Worm (Caenorhabditis elegans) whole organism, late embryonic: ENCODE measurements around the gene F11A5.15.

ENCODE experiments used
- C08G9.2 ChIP-seq: sonication (generic microtip); optimal IDR thresholded peaks from 2 replicates; lab custom pipeline; 2016; ENCODE audit warnings: mild to moderate bottlenecking, missing genetic modification characterization, moderate library complexity, missing compliant biosample characterization
- C38D4.7 ChIP-seq: fragments of 200-800 bp; sonication (Bioruptor generic); optimal IDR thresholded peaks from 2 replicates; lab custom pipeline; 2018; ENCODE audit warnings: mild to moderate bottlenecking, missing genetic modification characterization, moderate library complexity, missing compliant biosample characterization
- F13H6.1 ChIP-seq: sonication (generic microtip); optimal IDR thresholded peaks from 2 replicates; lab custom pipeline; 2016; ENCODE audit warnings: missing genetic modification characterization, missing compliant biosample characterization
- K09A11.1 ChIP-seq: sonication (generic microtip); optimal IDR thresholded peaks from 2 replicates; lab custom pipeline; 2017; ENCODE audit warnings: antibody characterized with exemption, mild to moderate bottlenecking, missing genetic modification characterization, missing compliant biosample characterization; ENCODE audit not compliant: insufficient read depth
- T23F11.4 ChIP-seq: fragments of 200-800 bp; sonication (Bioruptor generic); optimal IDR thresholded peaks from 2 replicates; lab custom pipeline; 2018; ENCODE audit warnings: mild to moderate bottlenecking, missing genetic modification characterization, missing compliant biosample characterization
- Y22D7AL.16 ChIP-seq: sonication (generic microtip); optimal IDR thresholded peaks from 2 replicates; lab custom pipeline; 2016; ENCODE audit warnings: missing genetic modification characterization, missing compliant biosample characterization
- ama-1 ChIP-seq: fragments of 150-350 bp; optimal IDR thresholded peaks from 2 replicates; lab custom pipeline; 2014
- ceh-18 ChIP-seq: sonication (generic microtip); optimal IDR thresholded peaks from 2 replicates; lab custom pipeline; 2016; ENCODE audit warnings: missing genetic modification characterization, missing compliant biosample characterization
- ceh-19 ChIP-seq: fragments of 200-800 bp; sonication (Bioruptor generic); optimal IDR thresholded peaks from 2 replicates; lab custom pipeline; 2018; ENCODE audit warnings: mild to moderate bottlenecking, missing genetic modification characterization, missing compliant biosample characterization
- ceh-30 ChIP-seq: fragments of 150-350 bp; optimal IDR thresholded peaks from 2 replicates; lab custom pipeline; 2014; ENCODE audit warnings: missing biosample characterization, missing genetic modification characterization
- ceh-45 ChIP-seq: fragments of 200-800 bp; sonication (Bioruptor generic); IDR thresholded peaks from 2 replicates; pipeline ENCODE4 v1.3.6; 2022; ENCODE audit warnings: missing genetic modification reagents, missing genetic modification characterization, missing compliant biosample characterization
- ceh-6 ChIP-seq: fragments of 200-800 bp; sonication (Bioruptor generic); optimal IDR thresholded peaks from 2 replicates; lab custom pipeline; 2018; ENCODE audit warnings: mild to moderate bottlenecking, missing genetic modification characterization, missing compliant biosample characterization
- dmd-4 ChIP-seq: sonication (generic microtip); optimal IDR thresholded peaks from 2 replicates; lab custom pipeline; 2016; ENCODE audit warnings: borderline replicate concordance, missing genetic modification characterization, missing compliant biosample characterization
- dve-1 ChIP-seq: sonication (generic microtip); optimal IDR thresholded peaks from 2 replicates; lab custom pipeline; 2017; ENCODE audit warnings: antibody characterized with exemption, mild to moderate bottlenecking, missing genetic modification characterization, missing compliant biosample characterization
- elt-2 ChIP-seq: sonication (generic microtip); optimal IDR thresholded peaks from 2 replicates; lab custom pipeline; 2016; ENCODE audit warnings: missing genetic modification reagents, missing genetic modification characterization, missing compliant biosample characterization
- ets-4 ChIP-seq: sonication (generic microtip); optimal IDR thresholded peaks from 2 replicates; lab custom pipeline; 2016; ENCODE audit warnings: missing genetic modification characterization, missing compliant biosample characterization
- eyg-1 ChIP-seq: sonication (generic microtip); optimal IDR thresholded peaks from 2 replicates; lab custom pipeline; 2016; ENCODE audit warnings: missing genotype, missing genetic modification characterization, missing compliant biosample characterization
- fax-1 ChIP-seq: sonication (generic microtip); optimal IDR thresholded peaks from 2 replicates; lab custom pipeline; 2016; ENCODE audit warnings: missing genotype, missing genetic modification characterization, missing compliant biosample characterization
- gmeb-2 ChIP-seq: sonication (generic microtip); optimal IDR thresholded peaks from 2 replicates; lab custom pipeline; 2016; ENCODE audit warnings: missing genetic modification characterization, inconsistent platforms, missing compliant biosample characterization
- hlh-13 ChIP-seq: fragments of 200-800 bp; sonication (Bioruptor generic); optimal IDR thresholded peaks from 2 replicates; lab custom pipeline; 2018; ENCODE audit warnings: mild to moderate bottlenecking, missing genetic modification characterization, missing compliant biosample characterization
- hlh-30 ChIP-seq: sonication (generic microtip); optimal IDR thresholded peaks from 2 replicates; lab custom pipeline; 2017; ENCODE audit warnings: antibody characterized with exemption, missing genetic modification characterization, missing compliant biosample characterization; ENCODE audit not compliant: insufficient read depth
- hlh-8 ChIP-seq: sonication (generic microtip); optimal IDR thresholded peaks from 2 replicates; lab custom pipeline; 2016; ENCODE audit warnings: missing genotype, missing genetic modification characterization, missing compliant biosample characterization
- lin-11 ChIP-seq: fragments of 200-800 bp; sonication (Bioruptor generic); optimal IDR thresholded peaks from 2 replicates; lab custom pipeline; 2018; ENCODE audit warnings: mild to moderate bottlenecking, missing genetic modification characterization, missing compliant biosample characterization
- madf-2 ChIP-seq: sonication (generic microtip); optimal IDR thresholded peaks from 2 replicates; lab custom pipeline; 2017; ENCODE audit warnings: missing genetic modification characterization, missing compliant biosample characterization
- nfya-1 ChIP-seq: sonication (generic microtip); optimal IDR thresholded peaks from 2 replicates; lab custom pipeline; 2017; ENCODE audit warnings: missing genetic modification characterization, mild to moderate bottlenecking, missing compliant biosample characterization, antibody characterized with exemption, moderate library complexity
- pax-1 ChIP-seq: fragments of 150-350 bp; optimal IDR thresholded peaks from 2 replicates; lab custom pipeline; 2014; ENCODE audit warnings: missing biosample characterization, missing genetic modification characterization
- pha-4 ChIP-seq: fragments of 150-350 bp; optimal IDR thresholded peaks from 2 replicates; lab custom pipeline; 2018; ENCODE audit warnings: missing biosample characterization, missing genetic modification reagents, missing genetic modification characterization
- pros-1 ChIP-seq: fragments of 150-350 bp; optimal IDR thresholded peaks from 2 replicates; lab custom pipeline; 2014; ENCODE audit warnings: missing biosample characterization, missing genetic modification reagents, missing genetic modification characterization
- sox-2 ChIP-seq: fragments of 200-800 bp; sonication (Bioruptor generic); IDR thresholded peaks from 2 replicates; pipeline ENCODE4 v1.3.6; 2022; ENCODE audit warnings: missing genetic modification reagents, missing genetic modification characterization, missing compliant biosample characterization
- syd-9 ChIP-seq: sonication (generic microtip); optimal IDR thresholded peaks from 2 replicates; lab custom pipeline; 2016; ENCODE audit warnings: mild to moderate bottlenecking, missing genetic modification characterization, moderate library complexity, missing compliant biosample characterization
- tbx-2 ChIP-seq: sonication (generic microtip); optimal IDR thresholded peaks from 2 replicates; lab custom pipeline; 2016; ENCODE audit warnings: missing genetic modification characterization, missing compliant biosample characterization
- tbx-7 ChIP-seq: sonication (generic microtip); optimal IDR thresholded peaks from 2 replicates; lab custom pipeline; 2016; ENCODE audit warnings: missing genotype, missing genetic modification characterization, missing compliant biosample characterization
- unc-55 ChIP-seq: sonication (generic microtip); optimal IDR thresholded peaks from 2 replicates; lab custom pipeline; 2017; ENCODE audit warnings: missing biosample characterization, missing genetic modification reagents, missing genetic modification characterization
- zip-5 ChIP-seq: sonication (generic microtip); optimal IDR thresholded peaks from 2 replicates; lab custom pipeline; 2016; ENCODE audit warnings: missing genetic modification characterization, missing compliant biosample characterization

F11A5.15 gene

DNA sequence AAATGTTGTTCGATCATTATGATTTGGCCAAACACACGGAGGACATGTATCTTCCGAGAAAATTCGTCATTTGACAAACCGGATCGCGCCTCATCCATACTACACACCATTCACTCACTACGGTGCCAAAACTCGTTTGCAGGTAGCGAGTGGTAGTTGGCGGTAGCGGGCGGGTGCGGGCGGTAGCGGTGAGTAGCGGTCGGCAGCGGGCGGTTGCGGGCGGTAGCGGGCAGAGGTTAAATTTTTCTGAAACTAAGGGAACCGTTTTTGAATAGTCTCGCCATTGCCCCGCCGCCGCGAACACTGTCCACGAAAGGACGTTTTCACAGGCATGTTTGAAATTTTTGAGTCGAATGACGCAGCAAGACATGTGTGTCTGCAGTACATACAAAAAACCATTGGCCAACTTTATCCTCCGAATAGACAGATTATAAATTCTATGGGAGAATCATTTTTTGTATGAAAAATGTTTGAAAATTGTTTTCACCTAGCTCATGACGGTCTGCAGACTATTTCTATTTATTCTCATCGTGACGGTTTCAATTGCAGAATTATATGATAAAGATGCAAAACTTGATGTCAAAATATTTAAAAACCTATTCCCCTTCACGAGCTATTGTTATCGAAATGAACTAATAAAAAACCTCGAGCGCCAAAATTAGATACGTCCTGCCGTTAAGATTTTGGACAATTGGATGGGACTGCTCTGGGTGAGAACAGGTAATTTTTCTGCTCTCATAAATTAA is 8.0 kb downstream of the F11A5.15 start, which contains the start of gene F11A5.16:
TSS of gene F11A5.16 (plus strand) at position 696 of the 746 bp plus-strand sequence.
- TF ChIP-seq K09A11.1 (no peak), fax-1 (tag; lab: Kevin White, UChicago) (no peak), hlh-13 (no peak), ceh-6 (GFP tag; lab: Kevin White, UChicago) (no peak), hlh-30 (tag; lab: Kevin White, UChicago) (no peak), pha-4 (tag; lab: Kevin White, UChicago) (no peak), lin-11 (tag; lab: Kevin White, UChicago) (no peak), syd-9 (tag; lab: Kevin White, UChicago) (no peak), C38D4.7 (no peak), nfya-1 (tag; lab: Kevin White, UChicago) (no peak), madf-2 (tag; lab: Kevin White, UChicago) (no peak), F13H6.1 (tag; lab: Kevin White, UChicago) (no peak), T23F11.4 (no peak), pax-1 (no peak), gmeb-2 (tag; lab: Kevin White, UChicago) (no peak), tbx-7 (tag; lab: Kevin White, UChicago) (no peak)

DNA sequence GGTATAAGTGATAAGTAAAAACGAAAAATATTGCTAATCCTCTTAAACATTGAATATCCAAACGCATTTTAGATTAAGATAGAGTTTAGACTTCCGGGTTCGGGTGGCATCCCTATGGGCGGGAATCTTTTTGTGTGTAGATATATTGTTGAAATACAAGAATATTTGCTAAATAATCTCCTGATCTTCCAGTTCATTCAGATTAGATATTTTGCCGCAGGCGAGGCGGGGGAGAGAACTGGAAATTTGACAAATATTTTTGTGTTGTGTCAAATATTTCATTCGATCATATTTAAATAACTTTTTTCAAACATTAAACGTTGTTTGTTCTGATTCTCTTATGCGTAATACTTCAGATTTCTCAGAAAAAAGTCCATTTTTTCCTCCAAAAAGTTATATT is 8.6 kb downstream of the F11A5.15 start, which contains the start of gene oac-15:
TSS of gene oac-15 (minus strand) at position 101 of the 400 bp plus-strand sequence.
- TF ChIP-seq hlh-8, result no peak
- TF ChIP-seq pros-1, result no peak
- no peak for TF ChIP-seq dmd-4
- TF ChIP-seq nfya-1 (tag; lab: Kevin White, UChicago), result no peak
- no peak for TF ChIP-seq ceh-18 (tag; lab: Kevin White, UChicago)
- no peak for TF ChIP-seq unc-55 (GFP tag; lab: Kevin White, UChicago)
- TF ChIP-seq dve-1 (tag; lab: Kevin White, UChicago), result no peak
- no peak for TF ChIP-seq Y22D7AL.16 (tag; lab: Kevin White, UChicago)
- no peak for TF ChIP-seq eyg-1 (tag; lab: Kevin White, UChicago)
- no peak for TF ChIP-seq hlh-30 (tag; lab: Kevin White, UChicago)
- TF ChIP-seq tbx-2 (tag; lab: Kevin White, UChicago), result no peak
- no peak for TF ChIP-seq zip-5
- TF ChIP-seq ceh-19 (GFP tag; lab: Kevin White, UChicago), result no peak
- TF ChIP-seq syd-9 (tag; lab: Kevin White, UChicago), result no peak
- TF ChIP-seq elt-2 (tag; lab: Kevin White, UChicago), result no peak
- no peak for TF ChIP-seq ceh-30 (tag; lab: Kevin White, UChicago)
- no peak for TF ChIP-seq sox-2

DNA sequence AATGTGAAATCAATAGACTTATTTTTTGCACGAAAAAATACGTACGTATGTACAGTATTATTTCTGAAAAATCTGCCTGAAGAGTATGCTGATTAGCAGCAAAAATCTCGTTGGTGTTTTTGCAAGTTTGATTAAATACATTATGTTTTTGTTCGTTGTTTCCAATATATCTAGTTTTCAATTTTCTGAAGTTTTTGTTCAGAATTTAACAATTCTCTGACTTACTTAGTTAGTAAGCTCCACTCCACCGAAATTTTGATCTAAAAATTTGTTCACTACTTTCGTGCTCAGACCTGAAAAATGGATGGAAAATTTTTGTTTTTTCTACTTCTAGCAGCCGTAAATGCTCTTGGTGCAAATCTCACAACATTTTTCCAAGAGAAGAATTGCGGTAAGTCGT is 13.5 kb downstream of the F11A5.15 start, which contains the start of gene irld-26:
TSS of gene irld-26 (plus strand) at position 301 of the 400 bp plus-strand sequence.
- no peak for TF ChIP-seq ama-1 (lab: Kevin White, UChicago)
- no peak for TF ChIP-seq T23F11.4
- TF ChIP-seq hlh-8, result no peak
- TF ChIP-seq sox-2, result no peak
- TF ChIP-seq ceh-30 (tag; lab: Kevin White, UChicago), result no peak
- no peak for TF ChIP-seq ceh-45
- no peak for TF ChIP-seq tbx-2 (tag; lab: Kevin White, UChicago)
- no peak for TF ChIP-seq hlh-30 (tag; lab: Kevin White, UChicago)
- TF ChIP-seq pros-1, result no peak
- no peak for TF ChIP-seq C08G9.2 (tag; lab: Kevin White, UChicago)
- no peak for TF ChIP-seq dmd-4
- no peak for TF ChIP-seq ets-4 (tag; lab: Kevin White, UChicago)
- TF ChIP-seq ceh-18 (tag; lab: Kevin White, UChicago), result no peak
- TF ChIP-seq eyg-1 (tag; lab: Kevin White, UChicago), result no peak
- no peak for TF ChIP-seq K09A11.1
- TF ChIP-seq, all 69 proteins: peak for 0

DNA sequence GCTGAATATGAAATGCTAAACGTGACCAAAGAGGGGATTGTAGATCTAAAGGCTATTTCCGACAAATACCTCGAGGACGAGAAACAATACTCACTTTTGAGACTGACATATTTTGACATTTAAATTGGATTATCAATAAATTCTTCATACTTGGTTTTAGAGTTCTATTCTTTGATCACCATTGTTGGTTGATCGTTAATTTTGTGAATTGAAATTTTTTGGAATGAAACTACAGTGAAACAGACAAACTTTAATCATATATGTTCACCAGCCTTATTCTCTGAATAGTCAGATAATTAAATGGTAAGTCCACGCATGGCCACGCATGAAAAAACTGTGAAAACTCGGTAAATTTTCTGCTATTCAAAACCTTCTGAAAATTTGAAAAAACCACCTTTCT is 15.8 kb downstream of the F11A5.15 start, which contains the start of gene F11A5.18:
TSS of gene F11A5.18 (plus strand) at position 301 of the 400 bp plus-strand sequence.
- TF ChIP-seq K09A11.1, result no peak
